Worm (Caenorhabditis elegans) whole organism, L2 larva: ENCODE results near the gene C09G9.1.

ENCODE experiments used
- aly-2 ChIP-seq: fragments of 150-350 bp; optimal IDR thresholded peaks from 2 replicates; lab custom pipeline; 2014; ENCODE audit warnings: missing biosample characterization, missing genetic modification characterization
- ama-1 ChIP-seq: fragments of 150-350 bp; optimal IDR thresholded peaks from 2 replicates; lab custom pipeline; 2018; ENCODE audit warnings: inconsistent platforms
- ztf-1 ChIP-seq: fragments of 200-800 bp; sonication (Bioruptor generic); conservative IDR thresholded peaks from 2 replicates; pipeline ENCODE4 v1.3.6; 2022; ENCODE audit warnings: missing genetic modification characterization, missing compliant biosample characterization
- ztf-11 ChIP-seq: sonication (generic microtip); optimal IDR thresholded peaks from 2 replicates; lab custom pipeline; 2017; ENCODE audit warnings: missing biosample characterization, missing genetic modification characterization
- ztf-4 ChIP-seq: fragments of 150-350 bp; optimal IDR thresholded peaks from 2 replicates; lab custom pipeline; 2014; ENCODE audit warnings: missing biosample characterization, missing genetic modification characterization

- TF ChIP-seq ztf-4 (tag; lab: Kevin White, UChicago) = no peak
- no peak for TF ChIP-seq ama-1 (lab: Kevin White, UChicago)
- TF ChIP-seq ztf-1 (GFP tag; lab: Robert Waterston, UW) = no peak
- TF ChIP-seq ztf-11 (tag; lab: Kevin White, UChicago) = no peak
- TF ChIP-seq aly-2 (tag; lab: Kevin White, UChicago) = no peak
These were observed 34.7 kb downstream of the C09G9.1 start, which contains the start of gene T28C6.8 for ce11 chrIV:8830591-8830990.
